Fruit fly (Drosophila melanogaster) whole organism: ENCODE results near the gene Sqor.

Source experiments
- CG8478 ChIP-seq: fragments of >200 bp; optimal IDR thresholded peaks from 2 replicates; lab custom pipeline; 2018; ENCODE audit warnings: inconsistent platforms
- EcR ChIP-seq, 2 experiments: fragments of >200 bp; optimal IDR thresholded peaks; 2 replicates each; lab custom pipeline; 2017; ENCODE audit warnings: missing biosample characterization in 2 of 2, missing genetic modification characterization in 2 of 2, missing genetic modification reagents in 2 of 2
- pan ChIP-seq: fragments of >200 bp; optimal IDR thresholded peaks from 2 replicates; lab custom pipeline; 2017

DNA sequence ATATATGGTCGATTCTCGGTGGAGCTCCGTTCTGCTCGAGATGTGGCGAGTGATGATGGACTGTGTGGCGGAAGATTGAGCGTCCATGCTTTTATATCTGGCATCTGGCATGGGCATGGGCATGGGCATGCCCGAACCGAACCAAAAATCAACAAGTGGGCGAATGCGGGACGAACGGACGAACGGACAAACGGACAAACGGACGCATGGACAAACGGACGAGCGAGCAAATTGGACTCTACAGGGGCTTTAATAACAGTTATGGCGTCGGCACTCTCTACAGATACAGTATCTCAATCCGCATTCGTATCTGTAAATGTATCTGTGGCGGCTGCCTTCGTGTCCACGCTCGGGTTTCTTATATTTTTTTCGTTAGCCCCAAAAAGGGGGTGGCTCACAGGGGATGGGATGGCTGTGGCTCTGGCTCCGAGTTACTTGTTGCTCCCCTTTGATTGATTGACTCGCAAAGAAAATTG lies 3.8 kb upstream of the Sqor start, which contains the start of gene ImpL2:
- TF ChIP-seq pan (lab: Kevin White, UChicago) (no peak), EcR (GFP tag; optimal IDR thresholded peaks at IDR 0.05; lab: Kevin White, UChicago) (no peak), CG8478 (lab: Kevin White, UChicago) (no peak)
